Fruit fly (Drosophila melanogaster) whole organism, embryonic: ENCODE data around the gene CG14195.

Experiments used
- Adf1 ChIP-seq: fragments of 200-800 bp; sonication (Bioruptor generic); IDR thresholded peaks from 2 replicates; pipeline ENCODE4 v1.3.6; 2022; ENCODE audit warnings: missing biosample characterization, missing genetic modification characterization
- BtbVII ChIP-seq: fragments of 200-800 bp; sonication (Bioruptor generic); optimal IDR thresholded peaks from 3 replicates; lab custom pipeline; 2017; ENCODE audit warnings: missing biosample characterization, mild to moderate bottlenecking, missing genetic modification characterization
- CG10274 ChIP-seq: fragments of 200-800 bp; sonication (Bioruptor generic); optimal IDR thresholded peaks from 3 replicates; lab custom pipeline; 2017; ENCODE audit warnings: missing biosample characterization, mild to moderate bottlenecking, missing genetic modification characterization
- CG10366 ChIP-seq: fragments of 200-800 bp; sonication (Bioruptor generic); IDR thresholded peaks from 2 replicates; pipeline ENCODE4 v1.3.6; 2022; ENCODE audit warnings: missing biosample characterization, missing genetic modification characterization
- CG10462 ChIP-seq: fragments of 200-800 bp; sonication (Bioruptor generic); optimal IDR thresholded peaks from 2 replicates; lab custom pipeline; 2016; ENCODE audit warnings: missing biosample characterization, missing genetic modification characterization
- CG11085 ChIP-seq: fragments of 200-800 bp; sonication (Bioruptor generic); IDR thresholded peaks from 2 replicates; pipeline ENCODE4 v1.3.6; 2022; ENCODE audit warnings: missing biosample characterization, missing genetic modification characterization
- CG12219 ChIP-seq: fragments of 200-800 bp; sonication (Bioruptor generic); optimal IDR thresholded peaks from 3 replicates; lab custom pipeline; 2018; ENCODE audit warnings: missing biosample characterization, mild to moderate bottlenecking, missing genetic modification characterization
- CG12744 ChIP-seq: fragments of 200-800 bp; sonication (Bioruptor generic); optimal IDR thresholded peaks from 2 replicates; lab custom pipeline; 2016; ENCODE audit warnings: missing biosample characterization, missing genetic modification characterization
- CG13624 ChIP-seq: fragments of 200-800 bp; sonication (Bioruptor generic); optimal IDR thresholded peaks from 2 replicates; lab custom pipeline; 2016; ENCODE audit warnings: missing biosample characterization, missing genetic modification characterization
- CG13894 ChIP-seq: fragments of 200-800 bp; sonication (Bioruptor generic); optimal IDR thresholded peaks from 3 replicates; lab custom pipeline; 2018; ENCODE audit warnings: missing biosample characterization, mild to moderate bottlenecking, missing genetic modification characterization, moderate library complexity
- CG14014 ChIP-seq: fragments of 200-800 bp; sonication (Bioruptor generic); IDR thresholded peaks from 2 replicates; pipeline ENCODE4 v1.3.6; 2022; ENCODE audit warnings: missing biosample characterization, missing genetic modification characterization
- CG14667 ChIP-seq: fragments of 200-800 bp; sonication (Bioruptor generic); IDR thresholded peaks from 2 replicates; pipeline ENCODE4 v1.3.6; 2022; ENCODE audit warnings: missing biosample characterization, missing genetic modification characterization
- CG1647 ChIP-seq: fragments of 200-800 bp; sonication (Bioruptor generic); optimal IDR thresholded peaks from 3 replicates; lab custom pipeline; 2016; ENCODE audit warnings: missing biosample characterization, missing genetic modification characterization
- CG16813 ChIP-seq: fragments of 200-800 bp; sonication (Bioruptor generic); IDR thresholded peaks from 3 replicates; pipeline ENCODE4 v1.3.6; 2022; ENCODE audit warnings: missing biosample characterization, missing genetic modification characterization; ENCODE audit not compliant: partially characterized antibody
- CG16863 ChIP-seq: fragments of 200-800 bp; sonication (Bioruptor generic); optimal IDR thresholded peaks from 3 replicates; lab custom pipeline; 2016; ENCODE audit warnings: missing biosample characterization, missing genetic modification characterization
- CG17328 ChIP-seq: fragments of 200-800 bp; sonication (Bioruptor generic); IDR thresholded peaks from 2 replicates; pipeline ENCODE4 v1.3.6; 2022; ENCODE audit warnings: missing biosample characterization, missing genetic modification characterization
- CG31365 ChIP-seq: fragments of 200-800 bp; sonication (Bioruptor generic); optimal IDR thresholded peaks from 2 replicates; lab custom pipeline; 2018; ENCODE audit warnings: missing biosample characterization, mild to moderate bottlenecking, missing genetic modification characterization
- CG3163 ChIP-seq: fragments of 200-800 bp; sonication (Bioruptor generic); optimal IDR thresholded peaks from 3 replicates; lab custom pipeline; 2016; ENCODE audit warnings: missing biosample characterization, missing genetic modification characterization
- CG4404 ChIP-seq: fragments of 200-800 bp; sonication (Bioruptor generic); IDR thresholded peaks from 2 replicates; pipeline ENCODE4 v1.3.6; 2022; ENCODE audit warnings: missing biosample characterization, missing genetic modification characterization
- CG7928 ChIP-seq: fragments of 200-800 bp; sonication (Bioruptor generic); optimal IDR thresholded peaks from 2 replicates; lab custom pipeline; 2017; ENCODE audit warnings: missing biosample characterization, mild to moderate bottlenecking, missing genetic modification characterization
- CG9437 ChIP-seq: fragments of 200-800 bp; sonication (Bioruptor generic); optimal IDR thresholded peaks from 2 replicates; lab custom pipeline; 2018; ENCODE audit warnings: missing biosample characterization, mild to moderate bottlenecking, missing genetic modification characterization
- Dbx ChIP-seq: fragments of 200-800 bp; sonication (Bioruptor generic); IDR thresholded peaks from 3 replicates; pipeline ENCODE4 v1.3.6; 2022; ENCODE audit warnings: missing biosample characterization, missing genetic modification characterization
- Deaf1 ChIP-seq: fragments of 200-800 bp; optimal IDR thresholded peaks from 3 replicates; lab custom pipeline; 2019; ENCODE audit warnings: missing biosample characterization, mild to moderate bottlenecking, missing genetic modification characterization, moderate library complexity
- Dip2 ChIP-seq: fragments of 200-800 bp; sonication (Bioruptor generic); IDR thresholded peaks from 2 replicates; pipeline ENCODE4 v1.3.6; 2022; ENCODE audit warnings: missing biosample characterization, missing genetic modification characterization
- Fer1 ChIP-seq: fragments of 200-800 bp; sonication (Bioruptor generic); optimal IDR thresholded peaks from 2 replicates; lab custom pipeline; 2017; ENCODE audit warnings: missing biosample characterization, mild to moderate bottlenecking, missing genetic modification characterization
- GATAe ChIP-seq: fragments of 200-800 bp; sonication (Bioruptor generic); conservative IDR thresholded peaks from 2 replicates; pipeline ENCODE4 v1.3.6; 2022; ENCODE audit warnings: missing biosample characterization, missing genetic modification characterization
- MESR4 ChIP-seq: fragments of 200-800 bp; sonication (Bioruptor generic); optimal IDR thresholded peaks from 2 replicates; lab custom pipeline; 2018; ENCODE audit warnings: missing biosample characterization, mild to moderate bottlenecking, missing genetic modification characterization, moderate library complexity
- Med ChIP-seq: fragments of 200-800 bp; sonication (Bioruptor generic); peaks from one replicate; lab custom pipeline; 2016; ENCODE audit warnings: missing biosample characterization, missing genetic modification characterization, mild to moderate bottlenecking, inconsistent platforms, moderate library complexity
- NFAT ChIP-seq: fragments of 200-800 bp; sonication (Bioruptor generic); IDR thresholded peaks from 2 replicates; pipeline ENCODE4 v1.3.6; 2022; ENCODE audit warnings: missing biosample characterization, missing genetic modification characterization
- Neu2 ChIP-seq: fragments of 200-800 bp; sonication (Bioruptor generic); optimal IDR thresholded peaks from 3 replicates; lab custom pipeline; 2016; ENCODE audit warnings: missing biosample characterization, missing genetic modification characterization, borderline replicate concordance
- NfI ChIP-seq: fragments of 200-800 bp; sonication (Bioruptor generic); optimal IDR thresholded peaks from 3 replicates; lab custom pipeline; 2018; ENCODE audit warnings: missing biosample characterization, mild to moderate bottlenecking, missing genetic modification characterization, moderate library complexity
- Rfx ChIP-seq: fragments of 200-800 bp; sonication (Bioruptor generic); IDR thresholded peaks from 2 replicates; pipeline ENCODE4 v1.3.6; 2022; ENCODE audit warnings: missing biosample characterization, missing genetic modification characterization
- bowl ChIP-seq: fragments of 200-800 bp; sonication (Bioruptor generic); IDR thresholded peaks from 2 replicates; pipeline ENCODE4 v1.3.6; 2022; ENCODE audit warnings: missing biosample characterization, missing genetic modification characterization
- br ChIP-seq: fragments of >200 bp; optimal IDR thresholded peaks from 2 replicates; lab custom pipeline; 2017
- crp ChIP-seq, 2 experiments: fragments of 200-800 bp; sonication (Bioruptor generic); optimal IDR thresholded peaks; 2 replicates in 1 of 2; 3 replicates in 1 of 2; lab custom pipeline; 2017; ENCODE audit warnings: missing biosample characterization in 2 of 2, missing genetic modification characterization in 2 of 2, mild to moderate bottlenecking in 1 of 2, moderate library complexity in 1 of 2
- fd3F ChIP-seq: fragments of 200-800 bp; sonication (Bioruptor generic); optimal IDR thresholded peaks from 2 replicates; lab custom pipeline; 2018; ENCODE audit warnings: missing biosample characterization, mild to moderate bottlenecking, missing genetic modification characterization, moderate library complexity
- fd64A ChIP-seq: fragments of 200-800 bp; sonication (Bioruptor generic); optimal IDR thresholded peaks from 3 replicates; lab custom pipeline; 2018; ENCODE audit warnings: missing biosample characterization, mild to moderate bottlenecking, missing genetic modification characterization
- hb ChIP-seq: fragments of 200-800 bp; sonication (Bioruptor generic); IDR thresholded peaks from 3 replicates; pipeline ENCODE4 v1.3.6; 2022; ENCODE audit warnings: missing biosample characterization, missing genetic modification characterization; ENCODE audit not compliant: partially characterized antibody
- jumu ChIP-seq: fragments of 200-800 bp; sonication (Bioruptor generic); optimal IDR thresholded peaks from 3 replicates; lab custom pipeline; 2016; ENCODE audit warnings: missing biosample characterization, missing genetic modification characterization
- mirr ChIP-seq: fragments of 200-800 bp; sonication (Bioruptor generic); optimal IDR thresholded peaks from 3 replicates; lab custom pipeline; 2018; ENCODE audit warnings: missing biosample characterization, mild to moderate bottlenecking, missing genetic modification characterization
- oc ChIP-seq: fragments of 200-800 bp; sonication (Bioruptor generic); optimal IDR thresholded peaks from 2 replicates; lab custom pipeline; 2018; ENCODE audit warnings: missing biosample characterization, mild to moderate bottlenecking, missing genetic modification characterization, moderate library complexity
- pfk ChIP-seq: fragments of 200-800 bp; sonication (Bioruptor generic); optimal IDR thresholded peaks from 2 replicates; lab custom pipeline; 2018; ENCODE audit warnings: missing biosample characterization, mild to moderate bottlenecking, missing genetic modification characterization, moderate library complexity
- pum ChIP-seq: fragments of 200-800 bp; sonication (Bioruptor generic); optimal IDR thresholded peaks from 2 replicates; lab custom pipeline; 2016; ENCODE audit warnings: missing biosample characterization, missing genetic modification characterization
- ranshi ChIP-seq: fragments of 200-800 bp; sonication (Bioruptor generic); IDR thresholded peaks from 2 replicates; pipeline ENCODE4 v1.3.6; 2022; ENCODE audit warnings: missing biosample characterization, missing genetic modification characterization
- row ChIP-seq: fragments of 200-800 bp; sonication (Bioruptor generic); IDR thresholded peaks from 3 replicates; pipeline ENCODE4 v1.3.6; 2022; ENCODE audit warnings: missing biosample characterization, missing genetic modification characterization
- salm ChIP-seq: fragments of 200-800 bp; sonication (Bioruptor generic); optimal IDR thresholded peaks from 2 replicates; lab custom pipeline; 2018; ENCODE audit warnings: missing biosample characterization, mild to moderate bottlenecking, missing genetic modification characterization
- slbo ChIP-seq: fragments of 200-800 bp; sonication (Bioruptor generic); IDR thresholded peaks from 2 replicates; pipeline ENCODE4 v1.3.6; 2022; ENCODE audit warnings: missing biosample characterization, missing genetic modification characterization
- tna ChIP-seq: fragments of 200-800 bp; sonication (Bioruptor generic); IDR thresholded peaks from 2 replicates; pipeline ENCODE4 v1.3.6; 2022; ENCODE audit warnings: missing biosample characterization, missing genetic modification characterization; ENCODE audit not compliant: partially characterized antibody
- twi ChIP-seq: fragments of 200-800 bp; optimal IDR thresholded peaks from 2 replicates; lab custom pipeline; 2019; ENCODE audit warnings: missing biosample characterization, mild to moderate bottlenecking, missing genetic modification characterization, moderate library complexity
- z ChIP-seq: fragments of 200-800 bp; sonication (Bioruptor generic); IDR thresholded peaks from 3 replicates; pipeline ENCODE4 v1.3.6; 2022; ENCODE audit warnings: missing biosample characterization, missing genetic modification characterization

CG14195 gene

DNA sequence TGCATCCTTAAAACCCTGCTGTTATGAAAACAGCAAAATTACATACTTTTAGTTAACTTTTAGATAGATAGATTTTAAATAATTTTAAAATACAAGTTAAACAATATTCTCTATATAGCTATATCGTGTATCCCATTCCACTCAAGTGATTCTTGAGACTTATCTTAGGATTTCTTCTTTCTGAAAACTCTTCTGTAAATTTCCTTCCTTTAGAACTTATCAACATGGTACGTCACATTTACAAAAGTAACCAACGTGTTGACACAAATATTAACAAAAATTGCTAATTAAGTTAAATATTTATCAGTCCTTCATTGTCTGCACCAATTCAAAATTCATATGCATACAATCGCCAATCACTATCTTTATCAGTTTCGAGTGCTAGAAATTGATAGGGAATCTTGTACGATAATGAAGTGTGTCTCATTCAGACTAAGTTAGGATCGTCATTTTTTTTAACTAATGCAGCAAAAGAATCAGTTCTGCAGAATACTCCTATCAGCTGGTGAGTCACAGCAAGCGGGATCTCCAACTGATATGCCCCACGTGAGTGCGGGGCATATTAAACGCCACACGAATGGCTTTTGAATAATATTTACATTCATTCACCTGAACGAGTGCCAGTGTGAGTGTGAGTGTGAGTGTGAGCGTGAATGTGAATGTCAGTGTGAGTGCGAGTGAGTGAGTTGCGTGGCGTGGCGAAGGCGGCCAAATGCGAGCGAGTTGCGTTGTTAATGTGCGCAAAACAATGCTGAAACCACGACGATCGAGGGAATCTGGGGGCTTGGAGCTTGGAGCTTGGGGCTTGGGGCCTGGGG lies 44.1 kb downstream of the CG14195 start (continued):
- TF ChIP-seq CG3163 (GFP tag; lab: Kevin White, UChicago) (no peak), CG9437 (no peak), fd3F (GFP tag; lab: Kevin White, UChicago) (no peak), MESR4 (GFP tag; lab: Kevin White, UChicago) (no peak), oc (tag; lab: Kevin White, UChicago) (peak; percentile 25), CG10462 (GFP tag; lab: Kevin White, UChicago) (no peak), CG12744 (GFP tag; lab: Kevin White, UChicago) (no peak), NFAT (GFP tag; lab: Robert Waterston, UW) (no peak), CG7928 (GFP tag; lab: Kevin White, UChicago) (no peak), CG10366 (GFP tag; lab: Robert Waterston, UW) (no peak), CG13624 (GFP tag; lab: Kevin White, UChicago) (peak; percentile 49), bowl (GFP tag; lab: Robert Waterston, UW) (no peak), jumu (no peak), Neu2 (GFP tag; lab: Kevin White, UChicago) (no peak), Deaf1 (tag; lab: Kevin White, UChicago) (peak; percentile 31), hb (GFP tag; lab: Robert Waterston, UW) (no peak), CG11085 (GFP tag; lab: Robert Waterston, UW) (no peak), z (GFP tag; lab: Robert Waterston, UW) (peak; percentile 89), Dip2 (no peak), br (no peak), CG16863 (GFP tag; lab: Kevin White, UChicago) (no peak), CG4404 (no peak), CG31365 (tag; lab: Kevin White, UChicago) (no peak), BtbVII (GFP tag; lab: Kevin White, UChicago) (no peak), pum (GFP tag; lab: Kevin White, UChicago) (no peak), row (peak; percentile 80), tna (GFP tag; lab: Robert Waterston, UW) (no peak), pfk (GFP tag; lab: Kevin White, UChicago) (no peak), Fer1 (GFP tag; lab: Kevin White, UChicago) (no peak), Med (GFP tag; lab: Kevin White, UChicago) (peak; percentile 80), CG16813 (GFP tag; lab: Robert Waterston, UW) (no peak), CG13894 (tag; lab: Kevin White, UChicago) (peak; percentile 70), Rfx (peak; percentile 44), CG12219 (GFP tag; lab: Kevin White, UChicago) (peak; percentile 27), CG17328 (GFP tag; lab: Robert Waterston, UW) (peak; percentile 33; the same call in 1 of the 2 replicates), fd64A (GFP tag; lab: Kevin White, UChicago) (no peak), CG14667 (no peak), CG1647 (no peak), mirr (GFP tag; lab: Kevin White, UChicago) (peak; percentile 39), CG10274 (GFP tag; lab: Kevin White, UChicago) (no peak), CG14014 (GFP tag; lab: Robert Waterston, UW) (no peak), GATAe (GFP tag; lab: Robert Waterston, UW) (no peak), salm (no peak), twi (tag; lab: Kevin White, UChicago) (no peak), crp (GFP tag; optimal IDR thresholded peaks at IDR 0.05; lab: Kevin White, UChicago) (no peak), NfI (GFP tag; lab: Kevin White, UChicago) (peak; percentile 23), Dbx (GFP tag; lab: Robert Waterston, UW) (0 out of 3 replicates have a peak, but pooled peaks have one; percentile 36), ranshi (GFP tag; lab: Robert Waterston, UW) (no peak), Adf1 (GFP tag; lab: Robert Waterston, UW) (peak; percentile 88), slbo (GFP tag; lab: Robert Waterston, UW) (peak; percentile 25; the same call in 1 of the 2 replicates)
